Worm (Caenorhabditis elegans) whole organism, early embryonic: Measurements from ENCODE around the gene srz-101.

Experiments
- B0310.2 ChIP-seq: sonication (generic microtip); optimal IDR thresholded peaks from 2 replicates; lab custom pipeline; 2016; ENCODE audit warnings: mild to moderate bottlenecking, missing genetic modification characterization, missing compliant biosample characterization
- F13C5.2 ChIP-seq: sonication (generic microtip); optimal IDR thresholded peaks from 2 replicates; lab custom pipeline; 2017; ENCODE audit warnings: mild to moderate bottlenecking, missing genetic modification characterization, inconsistent platforms, missing compliant biosample characterization
- aly-1 ChIP-seq: sonication (generic microtip); optimal IDR thresholded peaks from 2 replicates; lab custom pipeline; 2016; ENCODE audit warnings: missing genetic modification characterization, missing compliant biosample characterization
- ama-1 ChIP-seq: fragments of 150-350 bp; optimal IDR thresholded peaks from 2 replicates; lab custom pipeline; 2014
- ceh-13 ChIP-seq: fragments of 200-800 bp; sonication (Bioruptor generic); optimal IDR thresholded peaks from 2 replicates; lab custom pipeline; 2018; ENCODE audit warnings: mild to moderate bottlenecking, missing genetic modification characterization, missing compliant biosample characterization
- ceh-36 ChIP-seq: sonication (generic microtip); optimal IDR thresholded peaks from 2 replicates; lab custom pipeline; 2016; ENCODE audit warnings: missing genetic modification characterization, inconsistent platforms, missing compliant biosample characterization
- ets-7 ChIP-seq: sonication (generic microtip); optimal IDR thresholded peaks from 2 replicates; lab custom pipeline; 2016; ENCODE audit warnings: missing genotype, missing genetic modification characterization, missing compliant biosample characterization
- flt-1 ChIP-seq: fragments of 200-800 bp; sonication (Bioruptor generic); IDR thresholded peaks from 2 replicates; pipeline ENCODE4 v1.3.6; 2022; ENCODE audit warnings: missing genetic modification characterization, missing compliant biosample characterization
- hmbx-1 ChIP-seq: sonication (generic microtip); optimal IDR thresholded peaks from 2 replicates; lab custom pipeline; 2016; ENCODE audit warnings: mild to moderate bottlenecking, missing genetic modification characterization, missing compliant biosample characterization
- hmg-4 ChIP-seq: fragments of 200-800 bp; sonication (Bioruptor generic); optimal IDR thresholded peaks from 2 replicates; lab custom pipeline; 2018; ENCODE audit warnings: mild to moderate bottlenecking, missing genetic modification characterization, missing compliant biosample characterization
- hnd-1 ChIP-seq: sonication (generic microtip); optimal IDR thresholded peaks from 2 replicates; lab custom pipeline; 2016; ENCODE audit warnings: missing genetic modification characterization, missing compliant biosample characterization
- pes-1 ChIP-seq: fragments of 200-800 bp; sonication (Bioruptor generic); IDR thresholded peaks from 2 replicates; pipeline ENCODE4 v1.3.6; 2022; ENCODE audit warnings: missing genetic modification reagents, missing genetic modification characterization, missing compliant biosample characterization
- scrt-1 ChIP-seq: fragments of 200-800 bp; sonication (Bioruptor generic); IDR thresholded peaks from 2 replicates; pipeline ENCODE4 v1.3.6; 2022; ENCODE audit warnings: missing genetic modification characterization, missing compliant biosample characterization
- sea-1 ChIP-seq: fragments of 200-800 bp; sonication (Bioruptor generic); conservative IDR thresholded peaks from 2 replicates; pipeline ENCODE4 v1.3.6; 2022; ENCODE audit warnings: missing genetic modification characterization, missing compliant biosample characterization
- tbx-11 ChIP-seq: fragments of 200-800 bp; sonication (Bioruptor generic); IDR thresholded peaks from 2 replicates; pipeline ENCODE4 v1.3.6; 2022; ENCODE audit warnings: missing genetic modification characterization, missing compliant biosample characterization
- tbx-37 ChIP-seq: fragments of 200-800 bp; sonication (Bioruptor generic); conservative IDR thresholded peaks from 2 replicates; pipeline ENCODE4 v1.3.6; 2022; ENCODE audit warnings: missing genetic modification reagents, missing genetic modification characterization, missing compliant biosample characterization
- tra-4 ChIP-seq: sonication (generic microtip); optimal IDR thresholded peaks from 2 replicates; lab custom pipeline; 2017; ENCODE audit warnings: missing genetic modification characterization, missing compliant biosample characterization

Gene srz-101

DNA sequence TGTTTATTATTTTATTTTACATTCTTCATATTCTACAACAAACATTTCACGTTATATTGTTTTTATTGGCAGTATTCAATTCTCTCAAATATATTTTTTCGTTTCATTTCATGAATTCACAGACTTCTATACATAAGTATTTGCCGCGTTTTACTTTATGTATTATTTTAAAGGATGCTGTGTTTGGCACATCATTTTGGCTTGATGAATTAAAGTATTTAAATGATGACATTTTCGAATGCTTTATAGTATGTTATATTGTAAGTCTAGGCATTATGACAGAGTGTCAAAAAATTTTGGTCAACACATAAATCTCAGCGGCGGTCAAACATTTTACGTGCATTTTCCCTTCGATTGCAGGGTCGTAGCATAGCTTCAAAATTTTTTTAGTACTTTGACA lies 861 bp downstream of the srz-101 start:
- TF ChIP-seq sea-1 (GFP tag; lab: Robert Waterston, UW) (no peak), B0310.2 (tag; lab: Kevin White, UChicago) (no peak), ceh-36 (no peak), flt-1 (GFP tag; lab: Robert Waterston, UW) (no peak)

- TF ChIP-seq flt-1 (GFP tag; lab: Robert Waterston, UW), result no peak
- TF ChIP-seq tbx-37 (GFP tag; lab: Robert Waterston, UW), result no peak
- TF ChIP-seq F13C5.2 (tag; lab: Kevin White, UChicago), result no peak
- TF ChIP-seq sea-1 (GFP tag; lab: Robert Waterston, UW), result no peak
- no peak for TF ChIP-seq hmbx-1 (tag; lab: Kevin White, UChicago)
- no peak for TF ChIP-seq ets-7
- TF ChIP-seq ceh-13 (GFP tag; lab: Kevin White, UChicago), result no peak
- no peak for TF ChIP-seq tbx-11
- TF ChIP-seq pes-1 (GFP tag; lab: Robert Waterston, UW), result no peak
- TF ChIP-seq ama-1 (lab: Kevin White, UChicago), result no peak
- no peak for TF ChIP-seq scrt-1 (GFP tag; lab: Robert Waterston, UW)
- no peak for TF ChIP-seq hnd-1 (tag; lab: Kevin White, UChicago)
- no peak for TF ChIP-seq tra-4
- TF ChIP-seq hmg-4 (GFP tag; lab: Kevin White, UChicago), result no peak
- no peak for TF ChIP-seq aly-1 (tag; lab: Kevin White, UChicago)
- TF ChIP-seq ceh-36, result no peak
- TF ChIP-seq B0310.2 (tag; lab: Kevin White, UChicago), result no peak
These were observed 2.5 kb downstream of the srz-101 start, which contains the start of gene srw-41 for ce11 chrV:16697178-16697577. Gene srw-41 (plus strand): TSS chrV:16697478.

ce11 chrV:16699752-16700259 lies 5.2 kb downstream of the srz-101 start, which contains the start of gene Y70C5C.1:
Gene Y70C5C.1 (plus strand): TSS chrV:16700209.
- TF ChIP-seq B0310.2 (tag; lab: Kevin White, UChicago) (no peak), hmbx-1 (tag; lab: Kevin White, UChicago) (peak; percentile 71), ceh-36 (peak; percentile 51), tbx-11 (peak; percentile 68), hnd-1 (tag; lab: Kevin White, UChicago) (peak; percentile 63), ama-1 (lab: Kevin White, UChicago) (no peak)

DNA sequence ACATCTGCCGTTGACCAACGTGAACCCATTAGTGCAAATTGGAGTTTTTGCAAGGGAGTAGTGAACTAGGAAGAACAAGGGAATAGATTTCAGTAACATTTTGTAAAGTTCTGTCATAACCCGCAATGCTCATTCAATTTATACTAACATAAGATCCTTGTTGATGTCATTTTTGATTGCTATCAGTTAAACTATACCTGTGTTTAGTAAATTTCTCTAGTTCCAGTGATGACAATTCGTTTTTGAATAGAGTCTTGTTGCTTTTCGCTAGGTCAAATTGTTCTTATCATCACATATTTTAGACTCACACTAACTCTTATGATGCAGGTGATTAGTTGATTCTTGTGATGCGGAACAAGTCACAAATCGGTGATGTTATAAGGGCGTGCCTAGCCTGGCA lies 11.9 kb downstream of the srz-101 start, which contains the start of gene clec-9:
TSS of gene clec-9 (minus strand) at position 101 of the 400 bp plus-strand sequence.
- TF ChIP-seq hmbx-1 (tag; lab: Kevin White, UChicago) (no peak), ceh-13 (GFP tag; lab: Kevin White, UChicago) (no peak), aly-1 (tag; lab: Kevin White, UChicago) (no peak), hmg-4 (GFP tag; lab: Kevin White, UChicago) (no peak), pes-1 (GFP tag; lab: Robert Waterston, UW) (no peak), ets-7 (no peak), ceh-36 (no peak), tbx-11 (no peak), hnd-1 (tag; lab: Kevin White, UChicago) (no peak), sea-1 (GFP tag; lab: Robert Waterston, UW) (no peak), ama-1 (lab: Kevin White, UChicago) (no peak), tbx-37 (GFP tag; lab: Robert Waterston, UW) (no peak), B0310.2 (tag; lab: Kevin White, UChicago) (no peak), F13C5.2 (tag; lab: Kevin White, UChicago) (no peak), tra-4 (no peak), flt-1 (GFP tag; lab: Robert Waterston, UW) (no peak), scrt-1 (GFP tag; lab: Robert Waterston, UW) (no peak)

- TF ChIP-seq hmbx-1 (tag; lab: Kevin White, UChicago) (no peak), B0310.2 (tag; lab: Kevin White, UChicago) (no peak), ets-7 (no peak), tbx-11 (no peak), tbx-37 (GFP tag; lab: Robert Waterston, UW) (no peak), aly-1 (tag; lab: Kevin White, UChicago) (no peak), ceh-36 (no peak), ceh-13 (GFP tag; lab: Kevin White, UChicago) (no peak), tra-4 (no peak), F13C5.2 (tag; lab: Kevin White, UChicago) (no peak)
These were observed 19.2 kb downstream of the srz-101 start for ce11 chrV:16713797-16714196.

ce11 chrV:16716574-16716973 lies 21.9 kb downstream of the srz-101 start, which contains the start of gene srh-137:
Gene srh-137 (minus strand): TSS chrV:16716674.
- no peak for TF ChIP-seq F13C5.2 (tag; lab: Kevin White, UChicago)
- no peak for TF ChIP-seq sea-1 (GFP tag; lab: Robert Waterston, UW)
- no peak for TF ChIP-seq pes-1 (GFP tag; lab: Robert Waterston, UW)
- no peak for TF ChIP-seq aly-1 (tag; lab: Kevin White, UChicago)
- TF ChIP-seq hmbx-1 (tag; lab: Kevin White, UChicago), result no peak
- TF ChIP-seq scrt-1 (GFP tag; lab: Robert Waterston, UW), result no peak
- no peak for TF ChIP-seq tbx-11
- TF ChIP-seq flt-1 (GFP tag; lab: Robert Waterston, UW), result no peak
- TF ChIP-seq ceh-13 (GFP tag; lab: Kevin White, UChicago), result no peak
- TF ChIP-seq ama-1 (lab: Kevin White, UChicago), result no peak
- no peak for TF ChIP-seq hnd-1 (tag; lab: Kevin White, UChicago)
- no peak for TF ChIP-seq hmg-4 (GFP tag; lab: Kevin White, UChicago)
- TF ChIP-seq tbx-37 (GFP tag; lab: Robert Waterston, UW), result no peak
- TF ChIP-seq ceh-36, result no peak

ce11 chrV:16723744-16724143 lies 29.1 kb downstream of the srz-101 start, which contains the start of gene nhr-112:
Gene nhr-112 (minus strand): TSS chrV:16723844.
- no peak for TF ChIP-seq aly-1 (tag; lab: Kevin White, UChicago)
- TF ChIP-seq hmbx-1 (tag; lab: Kevin White, UChicago), result no peak
- no peak for TF ChIP-seq tbx-37 (GFP tag; lab: Robert Waterston, UW)
- TF ChIP-seq F13C5.2 (tag; lab: Kevin White, UChicago), result no peak
- no peak for TF ChIP-seq ceh-36
- no peak for TF ChIP-seq tra-4
- TF ChIP-seq ama-1 (lab: Kevin White, UChicago), result no peak
- TF ChIP-seq scrt-1 (GFP tag; lab: Robert Waterston, UW), result no peak
- TF ChIP-seq sea-1 (GFP tag; lab: Robert Waterston, UW), result no peak
- no peak for TF ChIP-seq ets-7
- no peak for TF ChIP-seq pes-1 (GFP tag; lab: Robert Waterston, UW)
- no peak for TF ChIP-seq tbx-11
